Fruit fly (Drosophila melanogaster) whole organism, embryonic: ENCODE data around the gene CG14079.

Experiments used
- Ada2b ChIP-seq: fragments of 200-800 bp; sonication (Bioruptor generic); IDR thresholded peaks from 2 replicates; pipeline ENCODE4 v1.3.6; 2022; ENCODE audit warnings: missing biosample characterization, missing genetic modification characterization
- Atf3 ChIP-seq: fragments of 200-800 bp; sonication (Bioruptor generic); optimal IDR thresholded peaks from 3 replicates; lab custom pipeline; 2016; ENCODE audit warnings: missing biosample characterization, missing genetic modification characterization
- B-H1 ChIP-seq: fragments of 200-800 bp; sonication (Bioruptor generic); IDR thresholded peaks from 3 replicates; pipeline ENCODE4 v1.3.6; 2022; ENCODE audit warnings: missing biosample characterization, missing genetic modification characterization
- CG11247 ChIP-seq: fragments of 200-800 bp; sonication (Bioruptor generic); IDR thresholded peaks from 2 replicates; pipeline ENCODE4 v1.3.6; 2022; ENCODE audit warnings: missing biosample characterization, missing genetic modification characterization
- CG11560 ChIP-seq: fragments of 200-800 bp; sonication (Bioruptor generic); IDR thresholded peaks from 3 replicates; pipeline ENCODE4 v1.3.6; 2022; ENCODE audit warnings: missing biosample characterization, missing genetic modification characterization
- CG12071 ChIP-seq: fragments of 200-800 bp; sonication (Bioruptor generic); optimal IDR thresholded peaks from 3 replicates; lab custom pipeline; 2018; ENCODE audit warnings: missing biosample characterization, mild to moderate bottlenecking, missing genetic modification characterization
- CG12236 ChIP-seq: fragments of 200-800 bp; sonication (Bioruptor generic); optimal IDR thresholded peaks from 2 replicates; lab custom pipeline; 2016; ENCODE audit warnings: missing biosample characterization, missing genetic modification characterization
- CG12659 ChIP-seq: fragments of 200-800 bp; sonication (Bioruptor generic); optimal IDR thresholded peaks from 3 replicates; lab custom pipeline; 2017; ENCODE audit warnings: mild to moderate bottlenecking, missing biosample characterization, missing genetic modification reagents, missing genetic modification characterization
- CG12769 ChIP-seq: fragments of 200-800 bp; sonication (Bioruptor generic); optimal IDR thresholded peaks from 2 replicates; lab custom pipeline; 2019; ENCODE audit warnings: missing biosample characterization, mild to moderate bottlenecking, missing genetic modification characterization, moderate library complexity
- CG13624 ChIP-seq: fragments of 200-800 bp; sonication (Bioruptor generic); optimal IDR thresholded peaks from 2 replicates; lab custom pipeline; 2016; ENCODE audit warnings: missing biosample characterization, missing genetic modification characterization
- CG13775 ChIP-seq: fragments of 200-800 bp; sonication (Bioruptor generic); optimal IDR thresholded peaks from 3 replicates; lab custom pipeline; 2017; ENCODE audit warnings: missing biosample characterization, mild to moderate bottlenecking, missing genetic modification characterization
- CG14441 ChIP-seq: fragments of 200-800 bp; sonication (Bioruptor generic); IDR thresholded peaks from 2 replicates; pipeline ENCODE4 v1.3.6; 2022; ENCODE audit warnings: missing biosample characterization, missing genetic modification characterization
- CG17829 ChIP-seq: fragments of 200-800 bp; optimal IDR thresholded peaks from 2 replicates; lab custom pipeline; 2019; ENCODE audit warnings: missing biosample characterization, mild to moderate bottlenecking, missing genetic modification characterization, moderate library complexity
- CG2120 ChIP-seq: fragments of 200-800 bp; sonication (Bioruptor generic); optimal IDR thresholded peaks from 3 replicates; lab custom pipeline; 2016; ENCODE audit warnings: missing biosample characterization, missing genetic modification characterization
- CG2199 ChIP-seq: fragments of 200-800 bp; sonication (Bioruptor generic); IDR thresholded peaks from 3 replicates; pipeline ENCODE4 v1.3.6; 2022; ENCODE audit warnings: missing biosample characterization, missing genetic modification characterization
- CG2875 ChIP-seq: fragments of 200-800 bp; sonication (Bioruptor generic); optimal IDR thresholded peaks from 2 replicates; lab custom pipeline; 2017; ENCODE audit warnings: missing biosample characterization, mild to moderate bottlenecking, missing genetic modification characterization, missing genetic modification reagents
- CG32532 ChIP-seq: fragments of 200-800 bp; sonication (Bioruptor generic); IDR thresholded peaks from 2 replicates; pipeline ENCODE4 v1.3.6; 2022; ENCODE audit warnings: missing biosample characterization, missing genetic modification characterization
- CG33213 ChIP-seq: fragments of 200-800 bp; sonication (Bioruptor generic); optimal IDR thresholded peaks from 3 replicates; lab custom pipeline; 2016; ENCODE audit warnings: missing biosample characterization, missing genetic modification characterization
- CG34224 ChIP-seq: fragments of 200-800 bp; sonication (Bioruptor generic); IDR thresholded peaks from 3 replicates; pipeline ENCODE4 v1.3.6; 2022; ENCODE audit warnings: missing biosample characterization, missing genetic modification characterization; ENCODE audit not compliant: partially characterized antibody
- CG3995 ChIP-seq: fragments of 200-800 bp; sonication (Bioruptor generic); optimal IDR thresholded peaks from 3 replicates; lab custom pipeline; 2016; ENCODE audit warnings: missing biosample characterization, missing genetic modification characterization
- CG4404 ChIP-seq: fragments of 200-800 bp; sonication (Bioruptor generic); IDR thresholded peaks from 2 replicates; pipeline ENCODE4 v1.3.6; 2022; ENCODE audit warnings: missing biosample characterization, missing genetic modification characterization
- CG4854 ChIP-seq: fragments of 200-800 bp; sonication (Bioruptor generic); optimal IDR thresholded peaks from 2 replicates; lab custom pipeline; 2016; ENCODE audit warnings: missing biosample characterization, missing genetic modification characterization, inconsistent platforms
- CG7786 ChIP-seq: fragments of 200-800 bp; sonication (Bioruptor generic); optimal IDR thresholded peaks from 2 replicates; lab custom pipeline; 2016; ENCODE audit warnings: missing biosample characterization, missing genetic modification characterization
- CG8281 ChIP-seq: fragments of 200-800 bp; sonication (Bioruptor generic); optimal IDR thresholded peaks from 2 replicates; lab custom pipeline; 2018; ENCODE audit warnings: missing biosample characterization, mild to moderate bottlenecking, missing genetic modification characterization, moderate library complexity
- CHES-1-like ChIP-seq: fragments of 200-800 bp; sonication (Bioruptor generic); optimal IDR thresholded peaks from 2 replicates; lab custom pipeline; 2016; ENCODE audit warnings: missing biosample characterization, missing genetic modification characterization
- CkIIα-i1 ChIP-seq: fragments of 200-800 bp; sonication (Bioruptor generic); IDR thresholded peaks from 2 replicates; pipeline ENCODE4 v1.3.6; 2022; ENCODE audit warnings: missing biosample characterization, missing genetic modification characterization
- CoRest ChIP-seq: fragments of 200-800 bp; sonication (Bioruptor generic); optimal IDR thresholded peaks from 3 replicates; lab custom pipeline; 2018; ENCODE audit warnings: missing biosample characterization, mild to moderate bottlenecking, missing genetic modification characterization, moderate library complexity
- Dref ChIP-seq: fragments of 200-800 bp; sonication (Bioruptor generic); IDR thresholded peaks from 2 replicates; pipeline ENCODE4 v1.3.6; 2022; ENCODE audit warnings: missing biosample characterization, missing genetic modification characterization
- E2f2 ChIP-seq: fragments of 200-800 bp; sonication (Bioruptor generic); IDR thresholded peaks from 2 replicates; pipeline ENCODE4 v1.3.6; 2022; ENCODE audit warnings: missing biosample characterization, missing genetic modification characterization
- Ets65A ChIP-seq: fragments of 200-800 bp; sonication (Bioruptor generic); peaks from one replicate; lab custom pipeline; 2016; ENCODE audit warnings: missing biosample characterization, missing genetic modification characterization
- H15 ChIP-seq: fragments of 200-800 bp; sonication (Bioruptor generic); IDR thresholded peaks from 3 replicates; pipeline ENCODE4 v1.3.6; 2022; ENCODE audit warnings: missing biosample characterization, missing genetic modification characterization
- HLHmδ ChIP-seq: fragments of 200-800 bp; sonication (Bioruptor generic); optimal IDR thresholded peaks from 2 replicates; lab custom pipeline; 2018; ENCODE audit warnings: missing biosample characterization, mild to moderate bottlenecking, missing genetic modification characterization, moderate library complexity
- Hr78 ChIP-seq, 2 experiments: fragments of 200-800 bp in 1 of 2; fragments of >200 bp in 1 of 2; sonication (Bioruptor generic) in 1 of 2; optimal IDR thresholded peaks; 2 replicates each; lab custom pipeline; 2017 to 2019; ENCODE audit warnings: missing biosample characterization in 2 of 2, missing genetic modification characterization in 2 of 2, mild to moderate bottlenecking in 1 of 2, moderate library complexity in 1 of 2
- MTF-1 ChIP-seq: fragments of 200-800 bp; sonication (Bioruptor generic); optimal IDR thresholded peaks from 2 replicates; lab custom pipeline; 2018; ENCODE audit warnings: missing biosample characterization, mild to moderate bottlenecking, missing genetic modification characterization, borderline replicate concordance
- NFAT ChIP-seq: fragments of 200-800 bp; sonication (Bioruptor generic); IDR thresholded peaks from 2 replicates; pipeline ENCODE4 v1.3.6; 2022; ENCODE audit warnings: missing biosample characterization, missing genetic modification characterization
- Neu2 ChIP-seq: fragments of 200-800 bp; sonication (Bioruptor generic); optimal IDR thresholded peaks from 3 replicates; lab custom pipeline; 2016; ENCODE audit warnings: missing biosample characterization, missing genetic modification characterization, borderline replicate concordance
- Trl ChIP-seq, 3 experiments: fragments of >200 bp in 2 of 3; fragments of 200-800 bp in 1 of 3; sonication (Bioruptor generic) in 1 of 3; optimal IDR thresholded peaks; 2 replicates in 1 of 3; 3 replicates in 2 of 3; lab custom pipeline; 2016 to 2017; ENCODE audit warnings: missing biosample characterization in 1 of 3, missing genetic modification characterization in 1 of 3
- ara ChIP-seq: fragments of 200-800 bp; sonication (Bioruptor generic); IDR thresholded peaks from 2 replicates; pipeline ENCODE4 v1.3.6; 2022; ENCODE audit warnings: missing biosample characterization, missing genetic modification characterization
- ash1 ChIP-seq: fragments of 200-800 bp; sonication (Bioruptor generic); optimal IDR thresholded peaks from 2 replicates; lab custom pipeline; 2018; ENCODE audit warnings: missing biosample characterization, mild to moderate bottlenecking, missing genetic modification characterization
- br ChIP-seq: fragments of >200 bp; optimal IDR thresholded peaks from 2 replicates; lab custom pipeline; 2017
- bsh ChIP-seq, 2 experiments: fragments of 200-800 bp; sonication (Bioruptor generic); optimal IDR thresholded peaks; 2 replicates each; lab custom pipeline; 2017 to 2018; ENCODE audit warnings: mild to moderate bottlenecking in 2 of 2, missing biosample characterization in 2 of 2, missing genetic modification characterization in 2 of 2, moderate library complexity in 1 of 2
- chn ChIP-seq: fragments of 200-800 bp; sonication (Bioruptor generic); optimal IDR thresholded peaks from 2 replicates; lab custom pipeline; 2016; ENCODE audit warnings: missing biosample characterization, missing genetic modification characterization
- crol ChIP-seq: fragments of 200-800 bp; sonication (Bioruptor generic); IDR thresholded peaks from 2 replicates; pipeline ENCODE4 v1.3.6; 2022; ENCODE audit warnings: missing biosample characterization, missing genetic modification characterization
- fru ChIP-seq: fragments of >200 bp; optimal IDR thresholded peaks from 2 replicates; lab custom pipeline; 2017
- ftz-f1 ChIP-seq: fragments of 200-800 bp; sonication (Bioruptor generic); optimal IDR thresholded peaks from 2 replicates; lab custom pipeline; 2016; ENCODE audit warnings: missing biosample characterization, missing genetic modification characterization
- gem ChIP-seq: fragments of 200-800 bp; sonication (Bioruptor generic); optimal IDR thresholded peaks from 2 replicates; lab custom pipeline; 2019; ENCODE audit warnings: missing biosample characterization, mild to moderate bottlenecking, missing genetic modification characterization, moderate library complexity
- hkb ChIP-seq, 2 experiments: fragments of 200-800 bp in 1 of 2; fragments of >200 bp in 1 of 2; sonication (Bioruptor generic) in 1 of 2; IDR thresholded peaks in 1 of 2; optimal IDR thresholded peaks in 1 of 2; 2 replicates each; pipeline versions ENCODE4 v1.3.6 to Lab custom; 2017 to 2022; ENCODE audit warnings: missing biosample characterization in 1 of 2, missing genetic modification characterization in 1 of 2
- pnt ChIP-seq: fragments of 200-800 bp; sonication (Bioruptor generic); optimal IDR thresholded peaks from 3 replicates; lab custom pipeline; 2016; ENCODE audit warnings: missing biosample characterization, missing genetic modification characterization
- pzg ChIP-seq: fragments of 200-800 bp; sonication (Bioruptor generic); optimal IDR thresholded peaks from 3 replicates; lab custom pipeline; 2018; ENCODE audit warnings: missing biosample characterization, mild to moderate bottlenecking, missing genetic modification characterization, moderate library complexity
- sc ChIP-seq, 3 experiments: fragments of >200 bp in 2 of 3; fragments of 200-800 bp in 1 of 3; sonication (Bioruptor generic) in 1 of 3; optimal IDR thresholded peaks; 2 replicates in 2 of 3; 3 replicates in 1 of 3; lab custom pipeline; 2017; ENCODE audit warnings: mild to moderate bottlenecking in 1 of 3, missing biosample characterization in 1 of 3, missing genetic modification characterization in 1 of 3, missing genetic modification reagents in 1 of 3

The CG14079 gene

dm6 chr3L:19097665-19098082 lies at the start of gene CG14079, which contains the start of gene Naxd (continued):
- no peak for TF ChIP-seq CG33213 (GFP tag; lab: Kevin White, UChicago)
- TF ChIP-seq Dref (GFP tag; lab: Robert Waterston, UW) = peak; percentile 53
- TF ChIP-seq Trl (optimal IDR thresholded peaks at IDR 0.05; lab: Kevin White, UChicago) = no peak
- peak; percentile 26 for TF ChIP-seq Trl (GFP tag; optimal IDR thresholded peaks at IDR 0.05; lab: Kevin White, UChicago)
- no peak for TF ChIP-seq ash1 (GFP tag; lab: Kevin White, UChicago)
- no peak for TF ChIP-seq CG32532 (GFP tag; lab: Robert Waterston, UW)
- TF ChIP-seq H15 (GFP tag; lab: Robert Waterston, UW) = peak; percentile 54; the same call in 1 of the 3 replicates
- TF ChIP-seq CG12236 = no peak
- no peak for TF ChIP-seq HLHmδ
- no peak for TF ChIP-seq CG12071 (GFP tag; lab: Kevin White, UChicago)
- TF ChIP-seq ftz-f1 (GFP tag; lab: Kevin White, UChicago) = no peak
- no peak for TF ChIP-seq B-H1
- peak; percentile 24 for TF ChIP-seq pzg (GFP tag; lab: Kevin White, UChicago)
- 0 out of 2 replicates have a peak, but pooled peaks have one; percentile 22 for TF ChIP-seq CG4404 (GFP tag; lab: Robert Waterston, UW)
- 0 out of 3 replicates have a peak, but pooled peaks have one; percentile 31 for TF ChIP-seq CG11560
- TF ChIP-seq chn (GFP tag; lab: Kevin White, UChicago) = no peak
- TF ChIP-seq CG13624 = no peak
- no peak for TF ChIP-seq sc (optimal IDR thresholded peaks at IDR 0.05; lab: Kevin White, UChicago)
- peak; percentile 15 for TF ChIP-seq sc (GFP tag; optimal IDR thresholded peaks at IDR 0.05; lab: Kevin White, UChicago)
- no peak for TF ChIP-seq Hr78 (GFP tag; optimal IDR thresholded peaks at IDR 0.05; lab: Kevin White, UChicago)
- peak in 1 of 2 experiments; percentile 78 for TF ChIP-seq bsh (GFP tag; optimal IDR thresholded peaks at IDR 0.05; lab: Kevin White, UChicago)
- no peak for TF ChIP-seq br (lab: Kevin White, UChicago)
- TF ChIP-seq crol = no peak
- TF ChIP-seq Ets65A = peak; percentile 90
- no peak; the same call in 1 of the 2 replicates for TF ChIP-seq ara (GFP tag; lab: Robert Waterston, UW)
- peak; percentile 89 for TF ChIP-seq gem (tag; lab: Kevin White, UChicago)
- peak; percentile 23 for TF ChIP-seq CG7786 (GFP tag; lab: Kevin White, UChicago)
- 0 out of 2 replicates have a peak, but pooled peaks have one; percentile 37 for TF ChIP-seq NFAT (GFP tag; lab: Robert Waterston, UW)
- peak; percentile 74 for TF ChIP-seq CG12659 (GFP tag; lab: Kevin White, UChicago)
- TF ChIP-seq fru (lab: Kevin White, UChicago) = no peak
- TF ChIP-seq hkb (optimal IDR thresholded peaks at IDR 0.05; lab: Kevin White, UChicago) = no peak
- TF ChIP-seq hkb (GFP tag; IDR thresholded peaks at IDR 0.05; lab: Robert Waterston, UW) = no peak
- TF ChIP-seq Ada2b = peak; percentile 35; the same call in 1 of the 2 replicates
- no peak for TF ChIP-seq MTF-1 (GFP tag; lab: Kevin White, UChicago)
- no peak for TF ChIP-seq pnt (GFP tag; lab: Kevin White, UChicago)
- no peak for TF ChIP-seq CG2199
- peak; percentile 57 for TF ChIP-seq CG17829 (tag; lab: Kevin White, UChicago)
- TF ChIP-seq CG4854 (GFP tag; lab: Kevin White, UChicago) = no peak
- no peak for TF ChIP-seq CG12769 (tag; lab: Kevin White, UChicago)
- peak; percentile 84 for TF ChIP-seq CoRest (tag; lab: Kevin White, UChicago)
- peak; percentile 66 for TF ChIP-seq E2f2
- peak; percentile 24 for TF ChIP-seq CHES-1-like (GFP tag; lab: Kevin White, UChicago)
- TF ChIP-seq CG34224 (GFP tag; lab: Robert Waterston, UW) = no peak
- TF ChIP-seq CG2120 (GFP tag; lab: Kevin White, UChicago) = peak; percentile 73
- no peak for TF ChIP-seq CG8281 (tag; lab: Kevin White, UChicago)
- peak; percentile 56 for TF ChIP-seq CG14441 (GFP tag; lab: Robert Waterston, UW)
- TF ChIP-seq CG11247 (GFP tag; lab: Robert Waterston, UW) = no peak
- TF ChIP-seq Neu2 (GFP tag; lab: Kevin White, UChicago) = no peak
- TF ChIP-seq CG3995 (GFP tag; lab: Kevin White, UChicago) = peak; percentile 83
- peak; percentile 67 for TF ChIP-seq CG13775 (GFP tag; lab: Kevin White, UChicago)
- TF ChIP-seq CG2875 (GFP tag; lab: Kevin White, UChicago) = no peak
- no peak for TF ChIP-seq CkIIα-i1 (GFP tag; lab: Robert Waterston, UW)
- no peak for TF ChIP-seq Atf3
